Worm (Caenorhabditis elegans) whole organism, L1 larva: Measurements from ENCODE around the gene mct-3.

Source experiments
- egl-27 ChIP-seq, 2 experiments: fragments of 150-350 bp in 1 of 2; sonication (generic microtip); optimal IDR thresholded peaks; 3 replicates each; lab custom pipeline; 2017 to 2018; ENCODE audit warnings: missing biosample characterization in 2 of 2, missing genetic modification characterization in 2 of 2, missing genetic modification reagents in 2 of 2
- lin-13 ChIP-seq: fragments of 150-350 bp; optimal IDR thresholded peaks from 2 replicates; lab custom pipeline; 2014; ENCODE audit warnings: missing biosample characterization, missing genetic modification reagents, missing genetic modification characterization
- mef-2 ChIP-seq: fragments of 150-350 bp; optimal IDR thresholded peaks from 2 replicates; lab custom pipeline; 2014; ENCODE audit warnings: missing biosample characterization, missing genetic modification characterization
- nhr-77 ChIP-seq: fragments of 150-350 bp; optimal IDR thresholded peaks from 2 replicates; lab custom pipeline; 2014; ENCODE audit warnings: missing biosample characterization, missing genetic modification characterization
- tbx-2 ChIP-seq: sonication (generic microtip); optimal IDR thresholded peaks from 2 replicates; lab custom pipeline; 2016; ENCODE audit warnings: missing genetic modification characterization, missing compliant biosample characterization
- unc-86 ChIP-seq: sonication (generic microtip); optimal IDR thresholded peaks from 2 replicates; lab custom pipeline; 2016; ENCODE audit warnings: missing genetic modification characterization, missing compliant biosample characterization
- ztf-11 ChIP-seq, 2 experiments: sonication (generic microtip); optimal IDR thresholded peaks; 2 replicates each; lab custom pipeline; 2016 to 2017; ENCODE audit warnings: missing genetic modification characterization in 2 of 2, missing biosample characterization in 1 of 2, missing compliant biosample characterization in 1 of 2

DNA sequence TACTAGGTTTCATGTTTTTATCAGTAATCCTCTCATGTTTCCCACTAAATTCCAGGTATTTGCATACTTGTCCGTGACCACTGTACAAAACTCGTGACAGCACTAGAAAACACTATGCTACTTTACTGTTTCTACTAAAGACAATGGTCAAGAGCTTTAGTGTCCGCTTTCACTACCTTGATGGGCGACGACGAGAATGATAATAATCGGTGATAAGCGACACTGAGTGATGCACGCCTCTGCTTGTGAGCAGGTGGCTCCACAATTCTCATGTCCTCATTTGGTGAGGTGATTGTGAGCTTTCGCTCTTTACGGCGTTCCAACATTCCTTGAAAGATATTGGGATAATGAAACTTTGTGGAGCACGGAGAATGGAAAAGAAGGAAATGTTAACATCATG is 49.5 kb upstream of the mct-3 start:
- TF ChIP-seq nhr-77 (tag; lab: Kevin White, UChicago) (no peak), unc-86 (tag; lab: Kevin White, UChicago) (no peak), tbx-2 (no peak), egl-27 (tag; optimal IDR thresholded peaks at IDR 0.05; lab: Kevin White, UChicago) (no peak), mef-2 (tag; lab: Kevin White, UChicago) (no peak), ztf-11 (tag; optimal IDR thresholded peaks at IDR 0.05; lab: Kevin White, UChicago) (no peak), lin-13 (GFP tag; lab: Kevin White, UChicago) (no peak)
